Fruit fly (Drosophila melanogaster): ENCODE measurements around the gene S-Lap1.

The S-Lap1 gene

dm6 chr3L:8584086-8584485 is 32.9 kb upstream of the S-Lap1 start (continued):
- TF ChIP-seq CG14014 (GFP tag; IDR thresholded peaks at IDR 0.05) (peak; percentile 45; the same call in 1 of the 2 replicates), Doc2 (GFP tag; IDR thresholded peaks at IDR 0.05) (no peak), fru (optimal IDR thresholded peaks at IDR 0.05) (no peak), CG14965 (GFP tag; optimal IDR thresholded peaks at IDR 0.05; ENCODE audit: borderline replicate concordance) (peak; percentile 24), cwo (GFP tag; optimal IDR thresholded peaks at IDR 0.05) (peak; percentile 37), CG12219 (GFP tag; optimal IDR thresholded peaks at IDR 0.05) (peak; percentile 31), CG17186 (GFP tag; optimal IDR thresholded peaks at IDR 0.05) (no peak), CG2875 (GFP tag; optimal IDR thresholded peaks at IDR 0.05) (peak; percentile 49), CG6813 (GFP tag; optimal IDR thresholded peaks at IDR 0.05) (peak; percentile 39), CG10543 (GFP tag; optimal IDR thresholded peaks at IDR 0.05) (peak; percentile 15), hkb (optimal IDR thresholded peaks at IDR 0.05) (no peak), hkb (GFP tag; IDR thresholded peaks at IDR 0.05) (peak; percentile 68), kah (GFP tag; optimal IDR thresholded peaks at IDR 0.05) (peak; percentile 13), gce (GFP tag; IDR thresholded peaks at IDR 0.05) (peak; percentile 33; the same call in 1 of the 3 replicates), dpn (GFP tag; optimal IDR thresholded peaks at IDR 0.05) (peak in 1 of 2 experiments; percentile 30), CG18764 (GFP tag; optimal IDR thresholded peaks at IDR 0.05) (peak; percentile 26), CG16813 (GFP tag; IDR thresholded peaks at IDR 0.05; ENCODE audit: partially characterized antibody) (no peak), vvl (GFP tag; IDR thresholded peaks at IDR 0.05) (peak; percentile 45; the same call in 1 of the 2 replicates), CG11723 (GFP tag; optimal IDR thresholded peaks at IDR 0.05) (no peak), Hmr (GFP tag; optimal IDR thresholded peaks at IDR 0.05) (peak; percentile 82), CG3407 (GFP tag; optimal IDR thresholded peaks at IDR 0.05) (peak; percentile 15), Dfd (GFP tag; optimal IDR thresholded peaks at IDR 0.05) (no peak), zen (tag; optimal IDR thresholded peaks at IDR 0.05) (no peak), CG7987 (GFP tag; optimal IDR thresholded peaks at IDR 0.05) (peak; percentile 72), Fer2 (tag; optimal IDR thresholded peaks at IDR 0.05) (peak; percentile 3), gsb (GFP tag; IDR thresholded peaks at IDR 0.05) (peak; percentile 31; the same call in 1 of the 2 replicates), CG12659 (GFP tag; optimal IDR thresholded peaks at IDR 0.05) (peak; percentile 2), Bgb (GFP tag; IDR thresholded peaks at IDR 0.05; ENCODE audit: partially characterized antibody) (no peak), Hand (GFP tag; optimal IDR thresholded peaks at IDR 0.05) (peak; percentile 21), CG1832 (GFP tag; optimal IDR thresholded peaks at IDR 0.05) (no peak), Sry-δ (GFP tag; optimal IDR thresholded peaks at IDR 0.05) (no peak), CG4360 (GFP tag; IDR thresholded peaks at IDR 0.05) (no peak), ftz-f1 (GFP tag; optimal IDR thresholded peaks at IDR 0.05) (no peak), Fer3 (tag; optimal IDR thresholded peaks at IDR 0.05) (peak; percentile 42), ken (GFP tag; IDR thresholded peaks at IDR 0.05) (no peak), Hr3 (GFP tag; optimal IDR thresholded peaks at IDR 0.05) (no peak), tup (GFP tag; optimal IDR thresholded peaks at IDR 0.05) (peak; percentile 24), CG15011 (GFP tag; optimal IDR thresholded peaks at IDR 0.05) (peak; percentile 21), CG9727 (GFP tag; optimal IDR thresholded peaks at IDR 0.05) (no peak), lola (GFP tag; optimal IDR thresholded peaks at IDR 0.05) (no peak), CG8281 (tag; optimal IDR thresholded peaks at IDR 0.05) (no peak), onecut (GFP tag; IDR thresholded peaks at IDR 0.05) (peak; percentile 23; the same call in 1 of the 2 replicates), CG8290 (GFP tag; optimal IDR thresholded peaks at IDR 0.05) (no peak), CG8290 (tag; optimal IDR thresholded peaks at IDR 0.05) (no peak), CG5180 (GFP tag; optimal IDR thresholded peaks at IDR 0.05) (peak; percentile 31), CG12391 (tag; optimal IDR thresholded peaks at IDR 0.05) (no peak), CG1792 (GFP tag; optimal IDR thresholded peaks at IDR 0.05) (peak; percentile 58), ttk (GFP tag; IDR thresholded peaks at IDR 0.05) (no peak), H15 (GFP tag; IDR thresholded peaks at IDR 0.05) (no peak), YL-1 (GFP tag; optimal IDR thresholded peaks at IDR 0.05) (no peak), CTCF (GFP tag; optimal IDR thresholded peaks at IDR 0.05) (no peak), slp2 (GFP tag; optimal IDR thresholded peaks at IDR 0.05) (no peak)

Data from whole organism, embryonic.